Worm (Caenorhabditis elegans): ENCODE data around the gene fbxb-49.

Gene fbxb-49

ce11 chrII:1576772-1577171, 8.5 kb downstream of the fbxb-49 start:
- TF ChIP-seq unc-3 (GFP tag; conservative IDR thresholded peaks at IDR 0.05) = no peak
- TF ChIP-seq unc-3 (tag; optimal IDR thresholded peaks at IDR 0.05) = no peak

ce11 chrII:1579886-1580285, 11.6 kb downstream of the fbxb-49 start, which contains the start of gene math-38:
Gene math-38 (minus strand): TSS chrII:1579986.
- TF ChIP-seq odd-2 (tag; optimal IDR thresholded peaks at IDR 0.05) = no peak
- TF ChIP-seq pax-1 (tag; optimal IDR thresholded peaks at IDR 0.05) = no peak
- no peak for TF ChIP-seq dve-1 (tag; optimal IDR thresholded peaks at IDR 0.05)
- no peak for TF ChIP-seq unc-86 (tag; optimal IDR thresholded peaks at IDR 0.05)
- TF ChIP-seq hlh-13 (GFP tag; optimal IDR thresholded peaks at IDR 0.05) = no peak

- TF ChIP-seq ceh-2 (tag; optimal IDR thresholded peaks at IDR 0.05) (no peak), nfya-1 (tag; optimal IDR thresholded peaks at IDR 0.05) (no peak), fkh-6 (tag; optimal IDR thresholded peaks at IDR 0.05) (no peak), madf-2 (tag; optimal IDR thresholded peaks at IDR 0.05) (no peak), ceh-30 (tag; optimal IDR thresholded peaks at IDR 0.05) (no peak), ceh-19 (GFP tag; optimal IDR thresholded peaks at IDR 0.05) (no peak), ttx-3 (tag; optimal IDR thresholded peaks at IDR 0.05) (no peak), elt-4 (tag; optimal IDR thresholded peaks at IDR 0.05) (no peak), pag-3 (tag; optimal IDR thresholded peaks at IDR 0.05; ENCODE audit: borderline replicate concordance) (no peak), tbx-2 (tag; optimal IDR thresholded peaks at IDR 0.05) (no peak), pha-4 (tag; optimal IDR thresholded peaks at IDR 0.05) (no peak), ceh-9 (tag; optimal IDR thresholded peaks at IDR 0.05) (no peak), ceh-6 (GFP tag; optimal IDR thresholded peaks at IDR 0.05) (no peak)
Measured at ce11 chrII:1584140-1584539, 15.8 kb downstream of the fbxb-49 start, which contains the start of gene clec-21. Gene clec-21 (minus strand): TSS chrII:1584240.

ce11 chrII:1586305-1586704, 18.0 kb downstream of the fbxb-49 start, which contains the start of gene T07H3.8:
Gene T07H3.8 (plus strand): TSS chrII:1586605.
- no peak for TF ChIP-seq ceh-14 (tag; optimal IDR thresholded peaks at IDR 0.05)

- TF ChIP-seq fax-1 (tag; optimal IDR thresholded peaks at IDR 0.05) = no peak
- no peak for TF ChIP-seq ceh-31 (tag; optimal IDR thresholded peaks at IDR 0.05)
- no peak for TF ChIP-seq ttx-3 (tag; optimal IDR thresholded peaks at IDR 0.05)
- TF ChIP-seq ceh-2 (tag; optimal IDR thresholded peaks at IDR 0.05) = no peak
- TF ChIP-seq nhr-11 (tag; optimal IDR thresholded peaks at IDR 0.05) = no peak
- TF ChIP-seq ceh-24 (tag; optimal IDR thresholded peaks at IDR 0.05) = no peak
- TF ChIP-seq mec-3 (tag; optimal IDR thresholded peaks at IDR 0.05; ENCODE audit: borderline replicate concordance) = no peak
- no peak for TF ChIP-seq ama-1 (optimal IDR thresholded peaks at IDR 0.05)
- no peak for TF ChIP-seq fkh-6 (tag; optimal IDR thresholded peaks at IDR 0.05)
- TF ChIP-seq dve-1 (tag; optimal IDR thresholded peaks at IDR 0.05) = no peak
- no peak for TF ChIP-seq eyg-1 (tag; optimal IDR thresholded peaks at IDR 0.05)
- no peak for TF ChIP-seq ahr-1 (tag; optimal IDR thresholded peaks at IDR 0.05)
Measured at ce11 chrII:1589845-1590244, 21.5 kb downstream of the fbxb-49 start, which contains the start of gene T07H3.7. Gene T07H3.7 (minus strand): TSS chrII:1589945.

ce11 chrII:1595137-1595536, 26.8 kb downstream of the fbxb-49 start, which contains the start of gene clec-20:
Gene clec-20 (minus strand): TSS chrII:1595237.
- TF ChIP-seq mec-3 (tag; optimal IDR thresholded peaks at IDR 0.05; ENCODE audit: borderline replicate concordance) (no peak), tbx-7 (tag; optimal IDR thresholded peaks at IDR 0.05) (no peak), ceh-30 (tag; optimal IDR thresholded peaks at IDR 0.05) (no peak), ttx-3 (tag; optimal IDR thresholded peaks at IDR 0.05) (no peak), fkh-10 (GFP tag; optimal IDR thresholded peaks at IDR 0.05) (no peak), pha-2 (tag; optimal IDR thresholded peaks at IDR 0.05) (no peak), ceh-48 (tag; optimal IDR thresholded peaks at IDR 0.05) (no peak), ceh-24 (tag; optimal IDR thresholded peaks at IDR 0.05) (no peak), ceh-34 (tag; optimal IDR thresholded peaks at IDR 0.05) (no peak), lim-6 (tag; optimal IDR thresholded peaks at IDR 0.05) (no peak), ref-2 (tag; optimal IDR thresholded peaks at IDR 0.05) (no peak), C38D4.7 (GFP tag; optimal IDR thresholded peaks at IDR 0.05) (no peak), ceh-31 (tag; optimal IDR thresholded peaks at IDR 0.05) (no peak), pros-1 (tag; optimal IDR thresholded peaks at IDR 0.05) (no peak), sox-2 (GFP tag; IDR thresholded peaks at IDR 0.05) (no peak), dve-1 (tag; optimal IDR thresholded peaks at IDR 0.05) (no peak), che-1 (tag; optimal IDR thresholded peaks at IDR 0.05) (no peak), hlh-13 (GFP tag; optimal IDR thresholded peaks at IDR 0.05) (no peak)
